Fruit fly (Drosophila melanogaster) whole organism, adult: Measurements from ENCODE around the gene CG31473.

Experiments
- CG11617 ChIP-seq: fragments of 200-800 bp; sonication (Bioruptor generic); optimal IDR thresholded peaks from 2 replicates; lab custom pipeline; 2017; ENCODE audit warnings: mild to moderate bottlenecking, missing biosample characterization, missing genetic modification reagents, missing genetic modification characterization
- CG12768 ChIP-seq: fragments of 200-800 bp; sonication (Bioruptor generic); optimal IDR thresholded peaks from 2 replicates; lab custom pipeline; 2017; ENCODE audit warnings: missing biosample characterization, missing genetic modification characterization, mild to moderate bottlenecking, moderate library complexity, missing genetic modification reagents
- CG14711 ChIP-seq: fragments of 200-800 bp; sonication (Bioruptor generic); optimal IDR thresholded peaks from 2 replicates; lab custom pipeline; 2018; ENCODE audit warnings: missing biosample characterization, mild to moderate bottlenecking, missing genetic modification characterization, moderate library complexity
- CG1620 ChIP-seq: fragments of 200-800 bp; sonication (Bioruptor generic); optimal IDR thresholded peaks from 2 replicates; lab custom pipeline; 2016; ENCODE audit warnings: missing biosample characterization, missing genetic modification characterization
- CG33017 ChIP-seq: fragments of 200-800 bp; sonication (Bioruptor generic); optimal IDR thresholded peaks from 2 replicates; lab custom pipeline; 2018; ENCODE audit warnings: missing biosample characterization, mild to moderate bottlenecking, missing genetic modification characterization, moderate library complexity
- CG5204 ChIP-seq: fragments of 200-800 bp; sonication (Bioruptor generic); optimal IDR thresholded peaks from 2 replicates; lab custom pipeline; 2016; ENCODE audit warnings: missing biosample characterization, missing genetic modification characterization
- CG7045 ChIP-seq: fragments of 200-800 bp; sonication (Bioruptor generic); optimal IDR thresholded peaks from 2 replicates; lab custom pipeline; 2017; ENCODE audit warnings: missing biosample characterization, mild to moderate bottlenecking, missing genetic modification characterization
- CG7101 ChIP-seq: fragments of 200-800 bp; sonication (Bioruptor generic); optimal IDR thresholded peaks from 2 replicates; lab custom pipeline; 2018; ENCODE audit warnings: missing biosample characterization, mild to moderate bottlenecking, missing genetic modification characterization, moderate library complexity
- Clk ChIP-seq: fragments of 200-800 bp; sonication (Bioruptor generic); optimal IDR thresholded peaks from 2 replicates; lab custom pipeline; 2017; ENCODE audit warnings: missing biosample characterization, missing genetic modification characterization
- Crg-1 ChIP-seq: fragments of 200-800 bp; sonication (Bioruptor generic); optimal IDR thresholded peaks from 2 replicates; lab custom pipeline; 2016; ENCODE audit warnings: missing biosample characterization, missing genetic modification characterization
- Hr96 ChIP-seq: fragments of 200-800 bp; sonication (Bioruptor generic); optimal IDR thresholded peaks from 2 replicates; lab custom pipeline; 2016; ENCODE audit warnings: missing biosample characterization, missing genetic modification characterization
- Mnt ChIP-seq: fragments of 200-800 bp; sonication (Bioruptor generic); optimal IDR thresholded peaks from 2 replicates; lab custom pipeline; 2016; ENCODE audit warnings: missing biosample characterization, mild to moderate bottlenecking, missing genetic modification characterization
- bab1 ChIP-seq: fragments of 200-800 bp; sonication (Bioruptor generic); optimal IDR thresholded peaks from 3 replicates; lab custom pipeline; 2019; ENCODE audit warnings: missing biosample characterization, mild to moderate bottlenecking, missing genetic modification characterization, moderate library complexity
- cic ChIP-seq: fragments of 200-800 bp; sonication (Bioruptor generic); optimal IDR thresholded peaks from 2 replicates; lab custom pipeline; 2017; ENCODE audit warnings: missing biosample characterization, mild to moderate bottlenecking, missing genetic modification characterization, moderate library complexity
- cnc ChIP-seq, 2 experiments: fragments of >200 bp; optimal IDR thresholded peaks; 2 replicates each; lab custom pipeline; 2017
- kay ChIP-seq: fragments of 200-800 bp; sonication (Bioruptor generic); peaks from one replicate; lab custom pipeline; 2016; ENCODE audit warnings: missing biosample characterization, missing genetic modification characterization, borderline replicate concordance
- ovo ChIP-seq: fragments of 200-800 bp; sonication (Bioruptor generic); optimal IDR thresholded peaks from 2 replicates; lab custom pipeline; 2016; ENCODE audit warnings: missing biosample characterization, missing genetic modification characterization
- pad ChIP-seq: fragments of 200-800 bp; sonication (Bioruptor generic); optimal IDR thresholded peaks from 3 replicates; lab custom pipeline; 2017; ENCODE audit warnings: missing biosample characterization, missing genetic modification characterization, mild to moderate bottlenecking, moderate library complexity, missing genetic modification reagents
- tj ChIP-seq: fragments of 200-800 bp; sonication (Bioruptor generic); optimal IDR thresholded peaks from 3 replicates; lab custom pipeline; 2017; ENCODE audit warnings: missing biosample characterization, mild to moderate bottlenecking, missing genetic modification characterization, moderate library complexity
- toe ChIP-seq: fragments of 200-800 bp; sonication (Bioruptor generic); optimal IDR thresholded peaks from 2 replicates; lab custom pipeline; 2016; ENCODE audit warnings: missing biosample characterization, missing genetic modification characterization

CG31473 gene

dm6 chr3R:7811514-7811913, at the start of gene CG31473:
Gene CG31473 (plus strand): TSS chr3R:7811814.
- TF ChIP-seq tj (GFP tag; lab: Kevin White, UChicago) (no peak), bab1 (GFP tag; lab: Kevin White, UChicago) (no peak), ovo (GFP tag; lab: Kevin White, UChicago) (no peak), CG11617 (GFP tag; lab: Kevin White, UChicago) (no peak), cnc (optimal IDR thresholded peaks at IDR 0.05; lab: Kevin White, UChicago) (no peak), CG12768 (no peak), Hr96 (GFP tag; lab: Kevin White, UChicago) (no peak), CG7101 (tag; lab: Kevin White, UChicago) (no peak), Clk (GFP tag; lab: Kevin White, UChicago) (no peak), cic (GFP tag; lab: Kevin White, UChicago) (no peak)

- no peak for TF ChIP-seq toe (GFP tag; lab: Kevin White, UChicago)
- TF ChIP-seq tj (GFP tag; lab: Kevin White, UChicago) = no peak
- TF ChIP-seq CG12768 = no peak
- no peak for TF ChIP-seq CG7045 (GFP tag; lab: Kevin White, UChicago)
- no peak for TF ChIP-seq Clk (GFP tag; lab: Kevin White, UChicago)
- TF ChIP-seq pad (GFP tag; lab: Kevin White, UChicago) = no peak
- TF ChIP-seq kay (GFP tag; lab: Kevin White, UChicago) = no peak
- no peak for TF ChIP-seq CG7101 (tag; lab: Kevin White, UChicago)
- no peak for TF ChIP-seq CG14711
- no peak for TF ChIP-seq ovo (GFP tag; lab: Kevin White, UChicago)
- TF ChIP-seq bab1 (GFP tag; lab: Kevin White, UChicago) = no peak
- no peak for TF ChIP-seq Hr96 (GFP tag; lab: Kevin White, UChicago)
- TF ChIP-seq CG5204 (GFP tag; lab: Kevin White, UChicago) = no peak
- TF ChIP-seq cnc (optimal IDR thresholded peaks at IDR 0.05; lab: Kevin White, UChicago) = no peak
- no peak for TF ChIP-seq CG11617 (GFP tag; lab: Kevin White, UChicago)
These were observed 40.0 kb upstream of the CG31473 start, which contains the start of gene CG11286 for dm6 chr3R:7771656-7772055. Gene CG11286 (minus strand): TSS chr3R:7771756.

dm6 chr3R:7779620-7780019, 32.0 kb upstream of the CG31473 start:
- TF ChIP-seq tj (GFP tag; lab: Kevin White, UChicago) = no peak
- no peak for TF ChIP-seq CG7045 (GFP tag; lab: Kevin White, UChicago)
- no peak for TF ChIP-seq CG11617 (GFP tag; lab: Kevin White, UChicago)
- TF ChIP-seq cnc (optimal IDR thresholded peaks at IDR 0.05; lab: Kevin White, UChicago) = no peak
- no peak for TF ChIP-seq CG14711
- no peak for TF ChIP-seq Mnt
- no peak for TF ChIP-seq bab1 (GFP tag; lab: Kevin White, UChicago)
- TF ChIP-seq ovo (GFP tag; lab: Kevin White, UChicago) = no peak
- TF ChIP-seq pad (GFP tag; lab: Kevin White, UChicago) = no peak
- TF ChIP-seq Crg-1 = no peak
- TF ChIP-seq kay (GFP tag; lab: Kevin White, UChicago) = no peak
- TF ChIP-seq CG1620 (GFP tag; lab: Kevin White, UChicago) = no peak
- no peak for TF ChIP-seq cic (GFP tag; lab: Kevin White, UChicago)
- TF ChIP-seq CG7101 (tag; lab: Kevin White, UChicago) = no peak
- TF ChIP-seq Hr96 (GFP tag; lab: Kevin White, UChicago) = no peak

dm6 chr3R:7782933-7783686, 28.5 kb upstream of the CG31473 start, which contains the start of gene CG18747:
Gene CG18747 (minus strand): TSS chr3R:7783446.
- TF ChIP-seq pad (GFP tag; lab: Kevin White, UChicago) = no peak
- peak; percentile 87 for TF ChIP-seq kay (GFP tag; lab: Kevin White, UChicago)
- peak; percentile 14 for TF ChIP-seq CG12768
- peak; percentile 46 for TF ChIP-seq Mnt

- TF ChIP-seq toe (GFP tag; lab: Kevin White, UChicago) (no peak), CG7101 (tag; lab: Kevin White, UChicago) (no peak), ovo (GFP tag; lab: Kevin White, UChicago) (no peak), cnc (optimal IDR thresholded peaks at IDR 0.05; lab: Kevin White, UChicago) (no peak), CG7045 (GFP tag; lab: Kevin White, UChicago) (no peak), CG33017 (tag; lab: Kevin White, UChicago) (no peak), Crg-1 (no peak), CG11617 (GFP tag; lab: Kevin White, UChicago) (no peak), Hr96 (GFP tag; lab: Kevin White, UChicago) (no peak), pad (GFP tag; lab: Kevin White, UChicago) (no peak), cic (GFP tag; lab: Kevin White, UChicago) (peak; percentile 46), bab1 (GFP tag; lab: Kevin White, UChicago) (no peak), kay (GFP tag; lab: Kevin White, UChicago) (peak; percentile 51), Clk (GFP tag; lab: Kevin White, UChicago) (no peak), CG1620 (GFP tag; lab: Kevin White, UChicago) (no peak), tj (GFP tag; lab: Kevin White, UChicago) (no peak), CG5204 (GFP tag; lab: Kevin White, UChicago) (no peak), Mnt (peak; percentile 59)
These were observed 25.8 kb upstream of the CG31473 start, which contains the start of gene CG18745 for dm6 chr3R:7785784-7786183. Gene CG18745 (minus strand): TSS chr3R:7786119.

- peak; percentile 0 for TF ChIP-seq CG11617 (GFP tag; lab: Kevin White, UChicago)
- peak; percentile 8 for TF ChIP-seq CG5204 (GFP tag; lab: Kevin White, UChicago)
- no peak for TF ChIP-seq bab1 (GFP tag; lab: Kevin White, UChicago)
- TF ChIP-seq toe (GFP tag; lab: Kevin White, UChicago) = no peak
- peak; percentile 65 for TF ChIP-seq cic (GFP tag; lab: Kevin White, UChicago)
- TF ChIP-seq Mnt = peak; percentile 5
- TF ChIP-seq CG1620 (GFP tag; lab: Kevin White, UChicago) = no peak
- no peak for TF ChIP-seq CG7045 (GFP tag; lab: Kevin White, UChicago)
- TF ChIP-seq kay (GFP tag; lab: Kevin White, UChicago) = peak; percentile 27
These were observed 23.7 kb upstream of the CG31473 start, which contains the start of gene CG18748 for dm6 chr3R:7787899-7788298. Gene CG18748 (minus strand): TSS chr3R:7787923.
